Fruit fly (Drosophila melanogaster) whole organism, embryonic: Measurements from ENCODE around the gene Ekar.

Experiments used
- CG8478 ChIP-seq: fragments of >200 bp; optimal IDR thresholded peaks from 2 replicates; lab custom pipeline; 2018
- luna ChIP-seq: fragments of 200-800 bp; sonication (Bioruptor generic); optimal IDR thresholded peaks from 2 replicates; lab custom pipeline; 2016; ENCODE audit warnings: missing biosample characterization, missing genetic modification characterization
- pnt ChIP-seq: fragments of 200-800 bp; sonication (Bioruptor generic); optimal IDR thresholded peaks from 3 replicates; lab custom pipeline; 2016; ENCODE audit warnings: missing biosample characterization, missing genetic modification characterization

DNA sequence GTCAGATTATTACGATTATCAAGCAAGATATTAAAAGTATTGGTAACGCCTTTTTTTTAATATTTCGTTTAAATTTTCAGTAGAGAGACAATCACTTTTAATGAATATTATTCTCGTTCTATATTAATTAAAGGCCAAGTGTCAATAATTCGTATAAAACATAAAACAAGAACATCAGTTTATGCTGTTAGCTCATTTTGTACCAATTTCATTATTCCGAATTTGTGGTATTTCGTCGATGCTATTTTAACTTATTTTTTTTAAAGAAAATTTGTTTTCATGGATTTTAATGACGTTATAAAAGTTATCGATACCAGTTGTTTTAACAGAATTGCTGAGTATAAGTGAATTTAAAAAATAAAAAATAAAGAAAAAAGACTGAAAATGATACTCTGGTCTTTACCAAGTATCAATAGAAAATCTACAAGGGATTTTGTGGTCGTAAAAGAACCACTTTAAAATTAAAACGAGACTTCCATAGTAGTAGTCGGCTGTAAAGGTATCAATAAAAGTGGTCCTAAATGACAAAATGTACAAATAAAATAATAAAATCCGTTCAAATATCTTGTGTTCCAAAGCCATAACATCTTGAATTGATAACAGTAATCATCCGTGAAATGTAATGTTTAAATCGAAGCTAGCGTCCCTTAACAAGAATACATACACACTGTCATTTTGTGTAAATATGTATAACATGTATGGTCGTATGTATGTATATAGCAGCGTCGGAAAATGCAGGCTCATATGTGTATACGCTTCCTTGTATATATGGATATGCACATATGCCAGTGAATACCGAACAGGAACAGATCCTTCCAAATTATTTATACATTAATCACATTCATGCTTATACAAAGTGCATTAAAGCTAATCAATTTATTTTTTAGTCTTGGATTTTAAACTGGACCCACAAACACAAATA is 35.7 kb downstream of the Ekar start, which contains the start of gene Eph:
- TF ChIP-seq pnt (GFP tag; lab: Kevin White, UChicago) (no peak), CG8478 (lab: Kevin White, UChicago) (no peak), luna (GFP tag; lab: Kevin White, UChicago) (no peak)
